Fruit fly (Drosophila melanogaster) whole organism, embryonic: Measurements from ENCODE around the gene Vps29.
A peak's percentile ranks its signal among the peaks of the same experiment; 100 is the strongest.

Experiments used
- Asciz ChIP-seq: fragments of 200-800 bp; sonication (Bioruptor generic); optimal IDR thresholded peaks from 2 replicates; lab custom pipeline; 2017; ENCODE audit warnings: missing biosample characterization, mild to moderate bottlenecking, missing genetic modification characterization, missing genetic modification reagents
- C15 ChIP-seq: fragments of 200-800 bp; sonication (Bioruptor generic); IDR thresholded peaks from 3 replicates; pipeline ENCODE4 v1.3.6; 2022; ENCODE audit warnings: missing biosample characterization, missing genetic modification characterization
- CG10462 ChIP-seq: fragments of 200-800 bp; sonication (Bioruptor generic); optimal IDR thresholded peaks from 2 replicates; lab custom pipeline; 2016; ENCODE audit warnings: missing biosample characterization, missing genetic modification characterization
- CG11085 ChIP-seq: fragments of 200-800 bp; sonication (Bioruptor generic); IDR thresholded peaks from 2 replicates; pipeline ENCODE4 v1.3.6; 2022; ENCODE audit warnings: missing biosample characterization, missing genetic modification characterization
- CG11723 ChIP-seq: fragments of 200-800 bp; sonication (Bioruptor generic); optimal IDR thresholded peaks from 2 replicates; lab custom pipeline; 2017; ENCODE audit warnings: missing biosample characterization, mild to moderate bottlenecking, missing genetic modification characterization
- CG12391 ChIP-seq: fragments of 200-800 bp; sonication (Bioruptor generic); optimal IDR thresholded peaks from 3 replicates; lab custom pipeline; 2018; ENCODE audit warnings: missing biosample characterization, mild to moderate bottlenecking, missing genetic modification characterization, moderate library complexity
- CG13424 ChIP-seq: fragments of 200-800 bp; sonication (Bioruptor generic); optimal IDR thresholded peaks from 2 replicates; lab custom pipeline; 2019; ENCODE audit warnings: missing biosample characterization, mild to moderate bottlenecking, missing genetic modification characterization, moderate library complexity
- CG14441 ChIP-seq: fragments of 200-800 bp; sonication (Bioruptor generic); IDR thresholded peaks from 2 replicates; pipeline ENCODE4 v1.3.6; 2022; ENCODE audit warnings: missing biosample characterization, missing genetic modification characterization
- CG14710 ChIP-seq: fragments of 200-800 bp; sonication (Bioruptor generic); optimal IDR thresholded peaks from 3 replicates; lab custom pipeline; 2019; ENCODE audit warnings: missing biosample characterization, mild to moderate bottlenecking, missing genetic modification characterization, moderate library complexity
- CG1602 ChIP-seq: fragments of 200-800 bp; sonication (Bioruptor generic); optimal IDR thresholded peaks from 3 replicates; lab custom pipeline; 2016; ENCODE audit warnings: missing biosample characterization, missing genetic modification characterization
- CG1603 ChIP-seq: fragments of 200-800 bp; sonication (Bioruptor generic); optimal IDR thresholded peaks from 2 replicates; lab custom pipeline; 2019; ENCODE audit warnings: missing biosample characterization, mild to moderate bottlenecking, missing genetic modification characterization, moderate library complexity
- CG17385 ChIP-seq: fragments of 200-800 bp; sonication (Bioruptor generic); optimal IDR thresholded peaks from 3 replicates; lab custom pipeline; 2018; ENCODE audit warnings: missing biosample characterization, mild to moderate bottlenecking, missing genetic modification characterization
- CG17568 ChIP-seq: fragments of 200-800 bp; sonication (Bioruptor generic); optimal IDR thresholded peaks from 2 replicates; lab custom pipeline; 2018; ENCODE audit warnings: missing biosample characterization, mild to moderate bottlenecking, missing genetic modification characterization, moderate library complexity
- CG2129 ChIP-seq: fragments of 200-800 bp; sonication (Bioruptor generic); IDR thresholded peaks from 2 replicates; pipeline ENCODE4 v1.3.6; 2022; ENCODE audit warnings: missing biosample characterization, missing genetic modification characterization; ENCODE audit not compliant: partially characterized antibody
- CG2678 ChIP-seq: fragments of 200-800 bp; sonication (Bioruptor generic); optimal IDR thresholded peaks from 3 replicates; lab custom pipeline; 2019; ENCODE audit warnings: missing biosample characterization, mild to moderate bottlenecking, missing genetic modification characterization, moderate library complexity
- CG3065 ChIP-seq: fragments of 200-800 bp; sonication (Bioruptor generic); optimal IDR thresholded peaks from 2 replicates; lab custom pipeline; 2016; ENCODE audit warnings: missing biosample characterization, missing genetic modification characterization
- CG3281 ChIP-seq: fragments of 200-800 bp; sonication (Bioruptor generic); optimal IDR thresholded peaks from 3 replicates; lab custom pipeline; 2017; ENCODE audit warnings: missing biosample characterization, mild to moderate bottlenecking, missing genetic modification characterization
- CG34224 ChIP-seq: fragments of 200-800 bp; sonication (Bioruptor generic); IDR thresholded peaks from 3 replicates; pipeline ENCODE4 v1.3.6; 2022; ENCODE audit warnings: missing biosample characterization, missing genetic modification characterization; ENCODE audit not compliant: partially characterized antibody
- CG4617 ChIP-seq: fragments of 200-800 bp; sonication (Bioruptor generic); optimal IDR thresholded peaks from 3 replicates; lab custom pipeline; 2016; ENCODE audit warnings: missing biosample characterization, missing genetic modification characterization, borderline replicate concordance
- CG8281 ChIP-seq: fragments of 200-800 bp; sonication (Bioruptor generic); optimal IDR thresholded peaks from 2 replicates; lab custom pipeline; 2018; ENCODE audit warnings: missing biosample characterization, mild to moderate bottlenecking, missing genetic modification characterization, moderate library complexity
- CG9727 ChIP-seq: fragments of 200-800 bp; sonication (Bioruptor generic); optimal IDR thresholded peaks from 3 replicates; lab custom pipeline; 2017; ENCODE audit warnings: missing biosample characterization, mild to moderate bottlenecking, missing genetic modification characterization
- CkIIα-i1 ChIP-seq: fragments of 200-800 bp; sonication (Bioruptor generic); IDR thresholded peaks from 2 replicates; pipeline ENCODE4 v1.3.6; 2022; ENCODE audit warnings: missing biosample characterization, missing genetic modification characterization
- E2f2 ChIP-seq: fragments of 200-800 bp; sonication (Bioruptor generic); IDR thresholded peaks from 2 replicates; pipeline ENCODE4 v1.3.6; 2022; ENCODE audit warnings: missing biosample characterization, missing genetic modification characterization
- Ets65A ChIP-seq: fragments of 200-800 bp; sonication (Bioruptor generic); peaks from one replicate; lab custom pipeline; 2016; ENCODE audit warnings: missing biosample characterization, missing genetic modification characterization
- HLH4C ChIP-seq: fragments of 200-800 bp; sonication (Bioruptor generic); IDR thresholded peaks from 3 replicates; pipeline ENCODE4 v1.3.6; 2022; ENCODE audit warnings: missing biosample characterization, missing genetic modification characterization; ENCODE audit not compliant: partially characterized antibody
- HLHmδ ChIP-seq: fragments of 200-800 bp; sonication (Bioruptor generic); optimal IDR thresholded peaks from 2 replicates; lab custom pipeline; 2018; ENCODE audit warnings: missing biosample characterization, mild to moderate bottlenecking, missing genetic modification characterization, moderate library complexity
- Hmr ChIP-seq: fragments of 200-800 bp; sonication (Bioruptor generic); optimal IDR thresholded peaks from 3 replicates; lab custom pipeline; 2017; ENCODE audit warnings: mild to moderate bottlenecking, missing biosample characterization, missing genetic modification reagents, missing genetic modification characterization
- Hmx ChIP-seq: fragments of 200-800 bp; sonication (Bioruptor generic); optimal IDR thresholded peaks from 2 replicates; lab custom pipeline; 2016; ENCODE audit warnings: missing biosample characterization, missing genetic modification characterization
- Opbp ChIP-seq: fragments of 200-800 bp; sonication (Bioruptor generic); IDR thresholded peaks from 3 replicates; pipeline ENCODE4 v1.3.6; 2022; ENCODE audit warnings: missing biosample characterization, missing genetic modification characterization; ENCODE audit not compliant: partially characterized antibody
- Rx ChIP-seq: fragments of 200-800 bp; sonication (Bioruptor generic); IDR thresholded peaks from 2 replicates; pipeline ENCODE4 v1.3.6; 2022; ENCODE audit warnings: missing biosample characterization, missing genetic modification characterization
- Ssrp ChIP-seq: fragments of 200-800 bp; sonication (Bioruptor generic); optimal IDR thresholded peaks from 2 replicates; lab custom pipeline; 2018; ENCODE audit warnings: missing biosample characterization, mild to moderate bottlenecking, missing genetic modification characterization, moderate library complexity
- Trl ChIP-seq, 3 experiments: fragments of >200 bp in 2 of 3; fragments of 200-800 bp in 1 of 3; sonication (Bioruptor generic) in 1 of 3; optimal IDR thresholded peaks; 2 replicates in 1 of 3; 3 replicates in 2 of 3; lab custom pipeline; 2016 to 2017; ENCODE audit warnings: missing biosample characterization in 1 of 3, missing genetic modification characterization in 1 of 3
- dmrt99B ChIP-seq: fragments of 200-800 bp; sonication (Bioruptor generic); optimal IDR thresholded peaks from 2 replicates; lab custom pipeline; 2018; ENCODE audit warnings: missing biosample characterization, mild to moderate bottlenecking, missing genetic modification characterization, moderate library complexity
- fd96Cb ChIP-seq: fragments of 200-800 bp; sonication (Bioruptor generic); optimal IDR thresholded peaks from 2 replicates; lab custom pipeline; 2018; ENCODE audit warnings: missing biosample characterization, mild to moderate bottlenecking, missing genetic modification characterization, moderate library complexity
- gcm ChIP-seq: fragments of 200-800 bp; sonication (Bioruptor generic); optimal IDR thresholded peaks from 2 replicates; lab custom pipeline; 2019; ENCODE audit warnings: missing biosample characterization, mild to moderate bottlenecking, missing genetic modification characterization, moderate library complexity
- insv ChIP-seq, 2 experiments: fragments of 200-800 bp; sonication (Bioruptor generic); optimal IDR thresholded peaks; 3 replicates each; lab custom pipeline; 2016 to 2018; ENCODE audit warnings: missing biosample characterization in 2 of 2, missing genetic modification characterization in 2 of 2
- jumu ChIP-seq: fragments of 200-800 bp; sonication (Bioruptor generic); optimal IDR thresholded peaks from 3 replicates; lab custom pipeline; 2016; ENCODE audit warnings: missing biosample characterization, missing genetic modification characterization
- klu ChIP-seq: fragments of 200-800 bp; sonication (Bioruptor generic); IDR thresholded peaks from 2 replicates; pipeline ENCODE4 v1.3.6; 2022; ENCODE audit warnings: missing biosample characterization, missing genetic modification characterization
- nau ChIP-seq: fragments of 200-800 bp; sonication (Bioruptor generic); optimal IDR thresholded peaks from 3 replicates; lab custom pipeline; 2017; ENCODE audit warnings: missing biosample characterization, mild to moderate bottlenecking, missing genetic modification characterization, missing genetic modification reagents
- nmo ChIP-seq: fragments of 200-800 bp; sonication (Bioruptor generic); optimal IDR thresholded peaks from 2 replicates; lab custom pipeline; 2018; ENCODE audit warnings: missing biosample characterization, mild to moderate bottlenecking, missing genetic modification characterization, moderate library complexity
- scrt ChIP-seq: fragments of 200-800 bp; sonication (Bioruptor generic); optimal IDR thresholded peaks from 2 replicates; lab custom pipeline; 2018; ENCODE audit warnings: missing biosample characterization, mild to moderate bottlenecking, missing genetic modification characterization, moderate library complexity
- so ChIP-seq: fragments of 200-800 bp; sonication (Bioruptor generic); IDR thresholded peaks from 3 replicates; pipeline ENCODE4 v1.3.6; 2022; ENCODE audit warnings: missing biosample characterization, missing genetic modification characterization
- trh ChIP-seq: fragments of 200-800 bp; sonication (Bioruptor generic); optimal IDR thresholded peaks from 2 replicates; lab custom pipeline; 2016; ENCODE audit warnings: missing biosample characterization, missing genetic modification characterization
- wdn ChIP-seq: fragments of 200-800 bp; sonication (Bioruptor generic); IDR thresholded peaks from 2 replicates; pipeline ENCODE4 v1.3.6; 2022; ENCODE audit warnings: missing biosample characterization, missing genetic modification characterization
- zen2 ChIP-seq: fragments of 200-800 bp; sonication (Bioruptor generic); IDR thresholded peaks from 3 replicates; pipeline ENCODE4 v1.3.6; 2022; ENCODE audit warnings: missing biosample characterization, missing genetic modification characterization; ENCODE audit not compliant: partially characterized antibody

Gene Vps29

DNA sequence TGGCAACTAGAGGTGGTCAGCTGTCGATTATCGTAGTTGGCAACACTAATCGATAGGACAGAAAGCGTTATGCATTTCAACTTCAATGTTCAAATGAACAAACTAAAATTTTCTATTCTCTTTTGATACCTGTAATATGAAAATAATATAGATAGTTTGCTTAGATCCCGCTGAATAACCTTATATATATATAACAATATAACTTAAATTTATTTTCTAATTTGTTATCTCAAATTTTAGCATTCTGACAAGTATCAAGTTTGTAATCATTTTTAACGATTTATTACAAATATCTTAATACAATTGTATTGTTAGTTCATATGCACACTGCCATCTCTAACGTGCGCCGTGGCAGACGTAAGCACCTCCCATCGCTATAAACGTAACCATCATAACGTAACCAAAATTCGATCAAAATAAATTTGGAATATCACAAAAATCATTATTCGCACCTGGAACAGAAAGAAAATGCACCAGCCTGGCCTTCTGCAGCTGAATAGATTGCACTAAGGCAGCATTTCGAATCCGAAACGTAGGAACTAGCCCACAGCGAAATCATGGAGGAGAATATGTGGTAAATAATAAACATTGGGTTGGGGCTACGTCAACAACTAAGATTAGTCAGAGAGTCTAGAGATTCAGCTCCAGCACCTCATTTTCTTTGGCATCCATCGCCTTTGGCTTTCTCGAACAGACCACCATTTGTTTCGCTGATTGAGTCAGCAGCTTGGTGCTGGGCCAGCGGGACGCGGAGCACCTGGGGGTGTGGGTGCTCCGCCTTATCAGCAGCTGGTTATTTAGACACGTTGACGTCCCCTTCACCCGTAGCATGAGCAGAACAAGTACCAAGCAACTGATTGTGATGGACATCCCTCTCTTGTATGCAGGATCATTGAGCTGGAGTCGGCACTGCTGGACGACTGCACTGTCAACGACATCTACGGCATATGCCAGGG is 21.4 kb upstream of the Vps29 start, which contains the start of the genes Pino and TBC1D23 (continued):
- TF ChIP-seq wdn (GFP tag; lab: Robert Waterston, UW) (no peak; the same call in 1 of the 2 replicates), so (peak; percentile 69; the same call in 1 of the 3 replicates), C15 (peak; percentile 36; the same call in 1 of the 3 replicates), nmo (GFP tag; lab: Kevin White, UChicago) (peak; percentile 89), nau (GFP tag; lab: Kevin White, UChicago) (no peak), gcm (GFP tag; lab: Kevin White, UChicago) (peak; percentile 37), CG4617 (no peak), HLHmδ (GFP tag; lab: Kevin White, UChicago) (no peak), CG8281 (peak; percentile 38), E2f2 (GFP tag; lab: Robert Waterston, UW) (peak; percentile 34; the same call in 1 of the 2 replicates), scrt (peak; percentile 48), Opbp (peak; percentile 52; the same call in 2 of the 3 replicates), CG11723 (peak; percentile 46), CG34224 (GFP tag; lab: Robert Waterston, UW) (peak; percentile 52; the same call in 1 of the 3 replicates), insv (GFP tag; optimal IDR thresholded peaks at IDR 0.05; lab: Kevin White, UChicago) (peak in 1 of 2 experiments; percentile 8), CG3281 (GFP tag; lab: Kevin White, UChicago) (peak; percentile 67), jumu (GFP tag; lab: Kevin White, UChicago) (peak; percentile 6), HLH4C (peak; percentile 41; the same call in 1 of the 3 replicates), zen2 (0 out of 3 replicates have a peak, but pooled peaks have one; percentile 42), dmrt99B (tag; lab: Kevin White, UChicago) (peak; percentile 65), CG9727 (GFP tag; lab: Kevin White, UChicago) (peak; percentile 66), Hmr (GFP tag; lab: Kevin White, UChicago) (peak; percentile 79), CG10462 (GFP tag; lab: Kevin White, UChicago) (peak; percentile 53), CG1602 (GFP tag; lab: Kevin White, UChicago) (peak; percentile 75), Hmx (no peak), CG3065 (GFP tag; lab: Kevin White, UChicago) (peak; percentile 5), CG13424 (tag; lab: Kevin White, UChicago) (peak; percentile 84), CkIIα-i1 (no peak), klu (GFP tag; lab: Robert Waterston, UW) (peak; percentile 62; the same call in 1 of the 2 replicates), Trl (optimal IDR thresholded peaks at IDR 0.05; lab: Kevin White, UChicago) (no peak), Trl (GFP tag; optimal IDR thresholded peaks at IDR 0.05; lab: Kevin White, UChicago) (peak; percentile 2), Rx (GFP tag; lab: Robert Waterston, UW) (peak; percentile 44; the same call in 1 of the 2 replicates), CG2129 (peak; percentile 41; the same call in 1 of the 2 replicates), CG14441 (GFP tag; lab: Robert Waterston, UW) (peak; percentile 79), fd96Cb (tag; lab: Kevin White, UChicago) (peak; percentile 63), CG11085 (GFP tag; lab: Robert Waterston, UW) (peak; percentile 42; the same call in 1 of the 2 replicates), CG2678 (tag; lab: Kevin White, UChicago) (peak; percentile 78), trh (GFP tag; lab: Kevin White, UChicago) (peak; percentile 28), CG12391 (tag; lab: Kevin White, UChicago) (peak; percentile 88), Ets65A (peak; percentile 94), Asciz (GFP tag; lab: Kevin White, UChicago) (peak; percentile 19), CG1603 (tag; lab: Kevin White, UChicago) (peak; percentile 6), CG17385 (GFP tag; lab: Kevin White, UChicago) (peak; percentile 47), Ssrp (tag; lab: Kevin White, UChicago) (peak; percentile 76), CG14710 (tag; lab: Kevin White, UChicago) (peak; percentile 76), CG17568 (GFP tag; lab: Kevin White, UChicago) (no peak)
